Fruit fly (Drosophila melanogaster) whole organism, embryonic: ENCODE measurements around the gene Notum.
A peak's percentile ranks its signal among the peaks of the same experiment; 100 is the strongest.

ENCODE experiments used
- Asciz ChIP-seq: fragments of 200-800 bp; sonication (Bioruptor generic); optimal IDR thresholded peaks from 2 replicates; lab custom pipeline; 2017; ENCODE audit warnings: missing biosample characterization, mild to moderate bottlenecking, missing genetic modification characterization, missing genetic modification reagents
- Atf6 ChIP-seq: fragments of 200-800 bp; sonication (Bioruptor generic); IDR thresholded peaks from 2 replicates; pipeline ENCODE4 v1.3.6; 2022; ENCODE audit warnings: missing biosample characterization, missing genetic modification characterization
- Bteb2 ChIP-seq: fragments of 200-800 bp; sonication (Bioruptor generic); optimal IDR thresholded peaks from 2 replicates; lab custom pipeline; 2016; ENCODE audit warnings: missing biosample characterization, missing genetic modification characterization
- CG10147 ChIP-seq: fragments of 200-800 bp; sonication (Bioruptor generic); optimal IDR thresholded peaks from 2 replicates; lab custom pipeline; 2019; ENCODE audit warnings: missing biosample characterization, mild to moderate bottlenecking, missing genetic modification characterization, moderate library complexity
- CG10366 ChIP-seq: fragments of 200-800 bp; sonication (Bioruptor generic); IDR thresholded peaks from 2 replicates; pipeline ENCODE4 v1.3.6; 2022; ENCODE audit warnings: missing biosample characterization, missing genetic modification characterization
- CG11398 ChIP-seq: fragments of 200-800 bp; sonication (Bioruptor generic); optimal IDR thresholded peaks from 2 replicates; lab custom pipeline; 2016; ENCODE audit warnings: missing biosample characterization, missing genetic modification characterization
- CG12744 ChIP-seq: fragments of 200-800 bp; sonication (Bioruptor generic); optimal IDR thresholded peaks from 2 replicates; lab custom pipeline; 2016; ENCODE audit warnings: missing biosample characterization, missing genetic modification characterization
- CG13287 ChIP-seq: fragments of 200-800 bp; sonication (Bioruptor generic); IDR thresholded peaks from 2 replicates; pipeline ENCODE4 v1.3.6; 2022; ENCODE audit warnings: missing biosample characterization, missing genetic modification characterization; ENCODE audit not compliant: partially characterized antibody
- CG15601 ChIP-seq: fragments of 200-800 bp; sonication (Bioruptor generic); optimal IDR thresholded peaks from 3 replicates; lab custom pipeline; 2019; ENCODE audit warnings: missing biosample characterization, mild to moderate bottlenecking, missing genetic modification characterization, moderate library complexity
- CG15696 ChIP-seq: fragments of 200-800 bp; sonication (Bioruptor generic); optimal IDR thresholded peaks from 2 replicates; lab custom pipeline; 2019; ENCODE audit warnings: missing biosample characterization, mild to moderate bottlenecking, missing genetic modification characterization, moderate library complexity
- CG17328 ChIP-seq: fragments of 200-800 bp; sonication (Bioruptor generic); IDR thresholded peaks from 2 replicates; pipeline ENCODE4 v1.3.6; 2022; ENCODE audit warnings: missing biosample characterization, missing genetic modification characterization
- CG34224 ChIP-seq: fragments of 200-800 bp; sonication (Bioruptor generic); IDR thresholded peaks from 3 replicates; pipeline ENCODE4 v1.3.6; 2022; ENCODE audit warnings: missing biosample characterization, missing genetic modification characterization; ENCODE audit not compliant: partially characterized antibody
- CG3726 ChIP-seq: fragments of 200-800 bp; sonication (Bioruptor generic); IDR thresholded peaks from 3 replicates; pipeline ENCODE4, ENCODE4 v1.3.6; 2022; ENCODE audit warnings: missing biosample characterization, missing genetic modification characterization
- CG4424 ChIP-seq: fragments of 200-800 bp; sonication (Bioruptor generic); optimal IDR thresholded peaks from 3 replicates; lab custom pipeline; 2016; ENCODE audit warnings: missing biosample characterization, missing genetic modification characterization
- CG7556 ChIP-seq: fragments of 200-800 bp; sonication (Bioruptor generic); optimal IDR thresholded peaks from 2 replicates; lab custom pipeline; 2017; ENCODE audit warnings: missing biosample characterization, mild to moderate bottlenecking, missing genetic modification characterization
- CG7745 ChIP-seq: fragments of 200-800 bp; sonication (Bioruptor generic); optimal IDR thresholded peaks from 2 replicates; lab custom pipeline; 2018; ENCODE audit warnings: missing biosample characterization, mild to moderate bottlenecking, missing genetic modification characterization, moderate library complexity
- CG8089 ChIP-seq: fragments of 200-800 bp; sonication (Bioruptor generic); optimal IDR thresholded peaks from 3 replicates; lab custom pipeline; 2016; ENCODE audit warnings: missing biosample characterization, missing genetic modification characterization
- CG8290 ChIP-seq, 3 experiments: fragments of 200-800 bp; sonication (Bioruptor generic); optimal IDR thresholded peaks; 2 replicates each; lab custom pipeline; 2016 to 2019; ENCODE audit warnings: missing biosample characterization in 3 of 3, missing genetic modification characterization in 3 of 3, mild to moderate bottlenecking in 2 of 3, moderate library complexity in 1 of 3
- CG9817 ChIP-seq: fragments of 200-800 bp; sonication (Bioruptor generic); optimal IDR thresholded peaks from 2 replicates; lab custom pipeline; 2018; ENCODE audit warnings: missing biosample characterization, mild to moderate bottlenecking, missing genetic modification characterization, moderate library complexity
- Fer2 ChIP-seq: fragments of 200-800 bp; sonication (Bioruptor generic); optimal IDR thresholded peaks from 2 replicates; lab custom pipeline; 2018; ENCODE audit warnings: missing biosample characterization, mild to moderate bottlenecking, missing genetic modification characterization, moderate library complexity
- Fer3 ChIP-seq: fragments of 200-800 bp; sonication (Bioruptor generic); optimal IDR thresholded peaks from 2 replicates; lab custom pipeline; 2018; ENCODE audit warnings: missing biosample characterization, mild to moderate bottlenecking, missing genetic modification characterization, moderate library complexity
- H15 ChIP-seq: fragments of 200-800 bp; sonication (Bioruptor generic); IDR thresholded peaks from 3 replicates; pipeline ENCODE4 v1.3.6; 2022; ENCODE audit warnings: missing biosample characterization, missing genetic modification characterization
- H2.0 ChIP-seq: fragments of 200-800 bp; sonication (Bioruptor generic); IDR thresholded peaks from 2 replicates; pipeline ENCODE4 v1.3.6; 2022; ENCODE audit warnings: missing biosample characterization, missing genetic modification characterization
- Myb ChIP-seq: fragments of 200-800 bp; sonication (Bioruptor generic); optimal IDR thresholded peaks from 2 replicates; lab custom pipeline; 2016; ENCODE audit warnings: missing biosample characterization, missing genetic modification characterization
- Neu2 ChIP-seq: fragments of 200-800 bp; sonication (Bioruptor generic); optimal IDR thresholded peaks from 3 replicates; lab custom pipeline; 2016; ENCODE audit warnings: missing biosample characterization, missing genetic modification characterization, borderline replicate concordance
- Nf-YB ChIP-seq: fragments of 200-800 bp; sonication (Bioruptor generic); optimal IDR thresholded peaks from 3 replicates; lab custom pipeline; 2019; ENCODE audit warnings: missing biosample characterization, mild to moderate bottlenecking, missing genetic modification characterization, moderate library complexity
- Oli ChIP-seq: fragments of 200-800 bp; sonication (Bioruptor generic); optimal IDR thresholded peaks from 2 replicates; lab custom pipeline; 2018; ENCODE audit warnings: missing biosample characterization, mild to moderate bottlenecking, missing genetic modification characterization, moderate library complexity
- Pdp1 ChIP-seq, 2 experiments: fragments of 200-800 bp; sonication (Bioruptor generic); optimal IDR thresholded peaks; 3 replicates each; lab custom pipeline; 2016; ENCODE audit warnings: missing biosample characterization in 2 of 2, missing genetic modification characterization in 2 of 2, mild to moderate bottlenecking in 1 of 2, moderate library complexity in 1 of 2
- Poxn ChIP-seq: fragments of 200-800 bp; sonication (Bioruptor generic); IDR thresholded peaks from 2 replicates; pipeline ENCODE4 v1.3.6; 2022; ENCODE audit warnings: missing biosample characterization, missing genetic modification characterization
- Sry-β ChIP-seq: fragments of 200-800 bp; sonication (Bioruptor generic); optimal IDR thresholded peaks from 2 replicates; lab custom pipeline; 2018; ENCODE audit warnings: missing biosample characterization, mild to moderate bottlenecking, missing genetic modification characterization, moderate library complexity
- Xbp1 ChIP-seq: fragments of 200-800 bp; sonication (Bioruptor generic); optimal IDR thresholded peaks from 3 replicates; lab custom pipeline; 2016; ENCODE audit warnings: missing biosample characterization, mild to moderate bottlenecking, missing genetic modification characterization
- ac ChIP-seq: fragments of 200-800 bp; sonication (Bioruptor generic); optimal IDR thresholded peaks from 3 replicates; lab custom pipeline; 2017; ENCODE audit warnings: missing biosample characterization, mild to moderate bottlenecking, missing genetic modification characterization
- ara ChIP-seq: fragments of 200-800 bp; sonication (Bioruptor generic); IDR thresholded peaks from 2 replicates; pipeline ENCODE4 v1.3.6; 2022; ENCODE audit warnings: missing biosample characterization, missing genetic modification characterization
- corto ChIP-seq: fragments of 200-800 bp; sonication (Bioruptor generic); optimal IDR thresholded peaks from 2 replicates; lab custom pipeline; 2016; ENCODE audit warnings: missing biosample characterization, mild to moderate bottlenecking, missing genetic modification characterization, moderate library complexity
- dan ChIP-seq: fragments of 200-800 bp; sonication (Bioruptor generic); IDR thresholded peaks from 2 replicates; pipeline ENCODE4 v1.3.6; 2022; ENCODE audit warnings: missing biosample characterization, missing genetic modification characterization
- dysf ChIP-seq: fragments of 200-800 bp; sonication (Bioruptor generic); IDR thresholded peaks from 3 replicates; pipeline ENCODE4 v1.3.6; 2022; ENCODE audit warnings: missing biosample characterization, missing genetic modification characterization
- gfzf ChIP-seq: fragments of 200-800 bp; sonication (Bioruptor generic); optimal IDR thresholded peaks from 2 replicates; lab custom pipeline; 2016; ENCODE audit warnings: missing biosample characterization, mild to moderate bottlenecking, missing genetic modification characterization, moderate library complexity
- ind ChIP-seq: fragments of 200-800 bp; sonication (Bioruptor generic); optimal IDR thresholded peaks from 3 replicates; lab custom pipeline; 2016; ENCODE audit warnings: missing biosample characterization, missing genetic modification characterization
- lbe ChIP-seq: fragments of 200-800 bp; sonication (Bioruptor generic); optimal IDR thresholded peaks from 2 replicates; lab custom pipeline; 2016; ENCODE audit warnings: missing biosample characterization, mild to moderate bottlenecking, missing genetic modification characterization
- lola ChIP-seq, 3 experiments: fragments of >200 bp in 2 of 3; fragments of 200-800 bp in 1 of 3; sonication (Bioruptor generic) in 1 of 3; optimal IDR thresholded peaks; 2 replicates each; lab custom pipeline; 2017 to 2019; ENCODE audit warnings: missing biosample characterization in 3 of 3, missing genetic modification characterization in 3 of 3, mild to moderate bottlenecking in 1 of 3, moderate library complexity in 1 of 3
- nau ChIP-seq: fragments of 200-800 bp; sonication (Bioruptor generic); optimal IDR thresholded peaks from 3 replicates; lab custom pipeline; 2017; ENCODE audit warnings: missing biosample characterization, mild to moderate bottlenecking, missing genetic modification characterization, missing genetic modification reagents
- pan ChIP-seq, 4 experiments: fragments of >200 bp in 3 of 4; fragments of 200-800 bp in 1 of 4; sonication (Bioruptor generic) in 1 of 4; optimal IDR thresholded peaks in 3 of 4; IDR thresholded peaks in 1 of 4; 2 replicates each; pipeline versions ENCODE4 v1.3.6 to Lab custom; 2017 to 2022; ENCODE audit warnings: missing biosample characterization in 2 of 4, missing genetic modification characterization in 2 of 4, mixed read lengths in 1 of 4
- ranshi ChIP-seq: fragments of 200-800 bp; sonication (Bioruptor generic); IDR thresholded peaks from 2 replicates; pipeline ENCODE4 v1.3.6; 2022; ENCODE audit warnings: missing biosample characterization, missing genetic modification characterization
- run ChIP-seq: fragments of 200-800 bp; sonication (Bioruptor generic); optimal IDR thresholded peaks from 3 replicates; lab custom pipeline; 2018; ENCODE audit warnings: missing biosample characterization, mild to moderate bottlenecking, missing genetic modification characterization
- shn ChIP-seq: fragments of 200-800 bp; sonication (Bioruptor generic); optimal IDR thresholded peaks from 3 replicates; lab custom pipeline; 2016; ENCODE audit warnings: missing biosample characterization, missing genetic modification characterization
- slp2 ChIP-seq: fragments of 200-800 bp; sonication (Bioruptor generic); optimal IDR thresholded peaks from 2 replicates; lab custom pipeline; 2016; ENCODE audit warnings: missing biosample characterization, missing genetic modification characterization
- stwl ChIP-seq: fragments of 200-800 bp; sonication (Bioruptor generic); optimal IDR thresholded peaks from 3 replicates; lab custom pipeline; 2018; ENCODE audit warnings: missing biosample characterization, mild to moderate bottlenecking, missing genetic modification characterization, moderate library complexity
- sug ChIP-seq: fragments of 200-800 bp; optimal IDR thresholded peaks from 2 replicates; lab custom pipeline; 2019; ENCODE audit warnings: missing biosample characterization, mild to moderate bottlenecking, missing genetic modification characterization, moderate library complexity
- tap ChIP-seq: fragments of 200-800 bp; optimal IDR thresholded peaks from 3 replicates; lab custom pipeline; 2019; ENCODE audit warnings: missing biosample characterization, mild to moderate bottlenecking, missing genetic modification characterization, moderate library complexity
- z ChIP-seq: fragments of 200-800 bp; sonication (Bioruptor generic); IDR thresholded peaks from 3 replicates; pipeline ENCODE4 v1.3.6; 2022; ENCODE audit warnings: missing biosample characterization, missing genetic modification characterization

Notum gene

dm6 chr3L:16050887-16051258 is 27.6 kb downstream of the Notum start, which contains the start of gene Diap1 (continued):
- peak; percentile 94 for TF ChIP-seq CG13287
- TF ChIP-seq CG10147, result no peak
- no peak for TF ChIP-seq CG7745
- TF ChIP-seq Nf-YB (GFP tag; lab: Kevin White, UChicago), result no peak
- no peak for TF ChIP-seq CG8089 (GFP tag; lab: Kevin White, UChicago)
- TF ChIP-seq Xbp1 (GFP tag; lab: Kevin White, UChicago), result no peak
- TF ChIP-seq shn, result no peak
- TF ChIP-seq CG15696 (tag; lab: Kevin White, UChicago), result no peak
- peak; percentile 17 for TF ChIP-seq CG9817
- peak; percentile 72 for TF ChIP-seq CG8290 (GFP tag; optimal IDR thresholded peaks at IDR 0.05; lab: Kevin White, UChicago)
- TF ChIP-seq CG8290 (tag; optimal IDR thresholded peaks at IDR 0.05; lab: Kevin White, UChicago), result peak in 1 of 2 experiments; percentile 59
- TF ChIP-seq Bteb2 (GFP tag; lab: Kevin White, UChicago), result no peak
- peak; percentile 93 for TF ChIP-seq stwl (tag; lab: Kevin White, UChicago)
- no peak for TF ChIP-seq ac (GFP tag; lab: Kevin White, UChicago)
- TF ChIP-seq ara (GFP tag; lab: Robert Waterston, UW), result no peak
- TF ChIP-seq Poxn, result no peak
- no peak for TF ChIP-seq Fer3 (tag; lab: Kevin White, UChicago)
- peak; percentile 80 for TF ChIP-seq CG34224 (GFP tag; lab: Robert Waterston, UW)
- TF ChIP-seq z (GFP tag; lab: Robert Waterston, UW), result no peak
- TF ChIP-seq CG10366 (GFP tag; lab: Robert Waterston, UW), result no peak
- TF ChIP-seq lola (GFP tag; optimal IDR thresholded peaks at IDR 0.05; lab: Kevin White, UChicago), result no peak
- no peak for TF ChIP-seq CG15601 (tag; lab: Kevin White, UChicago)
- peak; percentile 58 for TF ChIP-seq gfzf (GFP tag; lab: Kevin White, UChicago)
- no peak for TF ChIP-seq CG17328 (GFP tag; lab: Robert Waterston, UW)
- TF ChIP-seq Fer2, result no peak
- no peak for TF ChIP-seq ranshi (GFP tag; lab: Robert Waterston, UW)
- no peak for TF ChIP-seq lbe (GFP tag; lab: Kevin White, UChicago)
- TF ChIP-seq Myb (GFP tag; lab: Kevin White, UChicago), result peak; percentile 79
- TF ChIP-seq sug (tag; lab: Kevin White, UChicago), result no peak
- TF ChIP-seq ind (GFP tag; lab: Kevin White, UChicago), result no peak
- peak in 1 of 2 experiments; percentile 17 for TF ChIP-seq Pdp1 (GFP tag; optimal IDR thresholded peaks at IDR 0.05; lab: Kevin White, UChicago)
- TF ChIP-seq H2.0 (GFP tag; lab: Robert Waterston, UW), result no peak
- TF ChIP-seq Atf6, result no peak
- no peak for TF ChIP-seq dan
- TF ChIP-seq Sry-β (GFP tag; lab: Kevin White, UChicago), result peak; percentile 82
- no peak for TF ChIP-seq CG12744 (GFP tag; lab: Kevin White, UChicago)
- no peak for TF ChIP-seq tap (tag; lab: Kevin White, UChicago)
- no peak for TF ChIP-seq run (tag; lab: Kevin White, UChicago)
- no peak for TF ChIP-seq nau (GFP tag; lab: Kevin White, UChicago)
- no peak for TF ChIP-seq dysf (GFP tag; lab: Robert Waterston, UW)
- TF ChIP-seq corto (GFP tag; lab: Kevin White, UChicago), result no peak
- TF ChIP-seq CG4424 (GFP tag; lab: Kevin White, UChicago), result no peak
- no peak for TF ChIP-seq H15 (GFP tag; lab: Robert Waterston, UW)
- no peak for TF ChIP-seq pan (optimal IDR thresholded peaks at IDR 0.05; lab: Kevin White, UChicago)
- TF ChIP-seq pan (GFP tag; optimal IDR thresholded peaks at IDR 0.05 in 1 of 2, IDR thresholded peaks at IDR 0.05 in 1 of 2), result no peak
- TF ChIP-seq CG3726, result no peak
- no peak for TF ChIP-seq Neu2 (GFP tag; lab: Kevin White, UChicago)
- TF ChIP-seq Oli (tag; lab: Kevin White, UChicago), result no peak
- TF ChIP-seq Asciz (GFP tag; lab: Kevin White, UChicago), result no peak
- no peak for TF ChIP-seq CG11398 (GFP tag; lab: Kevin White, UChicago)
- no peak for TF ChIP-seq CG7556
- no peak for TF ChIP-seq slp2 (GFP tag; lab: Kevin White, UChicago)
